Fruit fly (Drosophila melanogaster) whole organism, wandering third instar larva: ENCODE data around the gene CG5151.

Source experiments
- Abd-B ChIP-seq: fragments of >200 bp; optimal IDR thresholded peaks from 2 replicates; lab custom pipeline; 2017; ENCODE audit warnings: missing biosample characterization, missing genetic modification characterization
- CG32264 ChIP-seq: fragments of 200-800 bp; sonication (Bioruptor generic); optimal IDR thresholded peaks from 2 replicates; lab custom pipeline; 2016; ENCODE audit warnings: missing biosample characterization, missing genetic modification characterization
- CG9705 ChIP-seq: fragments of 200-800 bp; sonication (Bioruptor generic); optimal IDR thresholded peaks from 2 replicates; lab custom pipeline; 2018; ENCODE audit warnings: missing biosample characterization, mild to moderate bottlenecking, missing genetic modification characterization
- CrebA ChIP-seq: fragments of 200-800 bp; sonication (Bioruptor generic); optimal IDR thresholded peaks from 2 replicates; lab custom pipeline; 2016; ENCODE audit warnings: missing biosample characterization, mild to moderate bottlenecking, missing genetic modification characterization, borderline replicate concordance
- Dfd ChIP-seq: fragments of >200 bp; optimal IDR thresholded peaks from 2 replicates; lab custom pipeline; 2017; ENCODE audit warnings: missing biosample characterization, missing genetic modification characterization
- Dif ChIP-seq: fragments of 200-275, 200-300 bp; sonication (Bioruptor generic); optimal IDR thresholded peaks from 2 replicates; lab custom pipeline; 2018; ENCODE audit warnings: missing biosample characterization, missing genetic modification characterization; ENCODE audit not compliant: partially characterized antibody
- GATAd ChIP-seq: sonication (Bioruptor generic); optimal IDR thresholded peaks from 2 replicates; lab custom pipeline; 2016; ENCODE audit warnings: missing biosample characterization, missing genetic modification characterization
- HLH106 ChIP-seq: fragments of 200-800 bp; optimal IDR thresholded peaks from 3 replicates; lab custom pipeline; 2019; ENCODE audit warnings: missing biosample characterization, mild to moderate bottlenecking, missing genetic modification characterization, moderate library complexity
- Hnf4 ChIP-seq: fragments of 200-800 bp; sonication (Bioruptor generic); optimal IDR thresholded peaks from 2 replicates; lab custom pipeline; 2016; ENCODE audit warnings: missing biosample characterization, mild to moderate bottlenecking, missing genetic modification characterization
- Hr78 ChIP-seq: fragments of >200 bp; optimal IDR thresholded peaks from 2 replicates; lab custom pipeline; 2017; ENCODE audit warnings: missing biosample characterization, missing genetic modification characterization
- Hr83 ChIP-seq: fragments of 200-300 bp; sonication (Bioruptor generic); optimal IDR thresholded peaks from 2 replicates; lab custom pipeline; 2016; ENCODE audit warnings: missing biosample characterization, mild to moderate bottlenecking, missing genetic modification characterization, moderate library complexity; ENCODE audit not compliant: poor library complexity, severe bottlenecking
- Jra ChIP-seq: sonication (Bioruptor generic); optimal IDR thresholded peaks from 2 replicates; lab custom pipeline; 2016; ENCODE audit warnings: missing biosample characterization, missing genetic modification characterization
- Mio ChIP-seq: sonication (Bioruptor generic); optimal IDR thresholded peaks from 2 replicates; lab custom pipeline; 2016; ENCODE audit warnings: missing biosample characterization, missing genetic modification characterization
- Myc ChIP-seq: fragments of >200 bp; optimal IDR thresholded peaks from 2 replicates; lab custom pipeline; 2017
- N ChIP-seq: fragments of >200 bp; optimal IDR thresholded peaks from 2 replicates; lab custom pipeline; 2018; ENCODE audit warnings: missing biosample characterization, missing external identifiers, missing genetic modification characterization
- OdsH ChIP-seq: fragments of 200-800 bp; sonication (Bioruptor generic); optimal IDR thresholded peaks from 2 replicates; lab custom pipeline; 2016; ENCODE audit warnings: missing biosample characterization, mild to moderate bottlenecking, missing genetic modification characterization
- Rel ChIP-seq, 2 experiments: fragments of 200-800 bp; sonication (Bioruptor generic) in 1 of 2; optimal IDR thresholded peaks; 2 replicates in 1 of 2; 3 replicates in 1 of 2; lab custom pipeline; 2016 to 2019; ENCODE audit warnings: mild to moderate bottlenecking in 2 of 2, missing biosample characterization in 2 of 2, missing genetic modification characterization in 2 of 2, moderate library complexity in 1 of 2
- Sp1 ChIP-seq: fragments of 200-800 bp; sonication (Bioruptor generic); optimal IDR thresholded peaks from 3 replicates; lab custom pipeline; 2019; ENCODE audit warnings: missing biosample characterization, mild to moderate bottlenecking, missing genetic modification characterization, moderate library complexity
- Vsx2 ChIP-seq: fragments of 200-300, 225-300 bp; sonication (Bioruptor generic); optimal IDR thresholded peaks from 2 replicates; lab custom pipeline; 2018; ENCODE audit warnings: missing biosample characterization, missing genetic modification characterization; ENCODE audit not compliant: partially characterized antibody
- br ChIP-seq: fragments of 200-800 bp; sonication (Bioruptor generic); optimal IDR thresholded peaks from 2 replicates; lab custom pipeline; 2016; ENCODE audit warnings: missing biosample characterization, missing genetic modification characterization
- brk ChIP-seq: fragments of 200-800 bp; sonication (Bioruptor generic); optimal IDR thresholded peaks from 2 replicates; lab custom pipeline; 2016; ENCODE audit warnings: missing biosample characterization, mild to moderate bottlenecking, missing genetic modification characterization
- dl ChIP-seq, 2 experiments: fragments of 175-275, 200-275 bp in 1 of 2; fragments of 200-275 bp in 1 of 2; sonication (Bioruptor generic); optimal IDR thresholded peaks; lab custom pipeline; 2018; ENCODE audit warnings: mild to moderate bottlenecking in 2 of 2, missing biosample characterization in 2 of 2, missing genetic modification characterization in 2 of 2, moderate library complexity in 2 of 2; ENCODE audit not compliant: partially characterized antibody in 2 of 2, insufficient read depth in 1 of 2
- dmrt93B ChIP-seq: fragments of 200-800 bp; sonication (Bioruptor generic); optimal IDR thresholded peaks from 2 replicates; lab custom pipeline; 2018; ENCODE audit warnings: missing biosample characterization, mild to moderate bottlenecking, missing genetic modification characterization
- dsf ChIP-seq: sonication (Bioruptor generic); optimal IDR thresholded peaks from 2 replicates; lab custom pipeline; 2016; ENCODE audit warnings: missing biosample characterization, missing genetic modification characterization, borderline replicate concordance
- ey ChIP-seq: fragments of 200-800 bp; sonication (Bioruptor generic); optimal IDR thresholded peaks from 2 replicates; lab custom pipeline; 2016; ENCODE audit warnings: missing biosample characterization, missing genetic modification characterization
- foxo ChIP-seq, 2 experiments: fragments of 200-800 bp; sonication (Bioruptor generic); optimal IDR thresholded peaks; 2 replicates in 1 of 2; 3 replicates in 1 of 2; lab custom pipeline; 2016 to 2017; ENCODE audit warnings: missing biosample characterization in 2 of 2, missing genetic modification characterization in 2 of 2
- fru ChIP-seq: fragments of 200-800 bp; sonication (Bioruptor generic); optimal IDR thresholded peaks from 3 replicates; lab custom pipeline; 2016; ENCODE audit warnings: missing biosample characterization, mild to moderate bottlenecking, missing genetic modification characterization
- h ChIP-seq: fragments of 200-800 bp; sonication (Bioruptor generic); optimal IDR thresholded peaks from 3 replicates; lab custom pipeline; 2016; ENCODE audit warnings: missing biosample characterization, mild to moderate bottlenecking, missing genetic modification characterization
- jim ChIP-seq: fragments of 175-275, 200-325 bp; sonication (Bioruptor generic); optimal IDR thresholded peaks from 2 replicates; lab custom pipeline; 2016; ENCODE audit warnings: missing biosample characterization, mild to moderate bottlenecking, missing genetic modification characterization
- lola ChIP-seq: fragments of >200 bp; optimal IDR thresholded peaks from 2 replicates; lab custom pipeline; 2017; ENCODE audit warnings: missing biosample characterization, missing genetic modification characterization
- pan ChIP-seq: fragments of >200 bp; optimal IDR thresholded peaks from 2 replicates; lab custom pipeline; 2017
- psq ChIP-seq: fragments of 200-800 bp; sonication (Bioruptor generic); optimal IDR thresholded peaks from 3 replicates; lab custom pipeline; 2017; ENCODE audit warnings: missing biosample characterization, mild to moderate bottlenecking, missing genetic modification characterization, moderate library complexity
- rgr ChIP-seq: fragments of 200-800 bp; sonication (Bioruptor generic); optimal IDR thresholded peaks from 3 replicates; lab custom pipeline; 2016; ENCODE audit warnings: missing biosample characterization, mild to moderate bottlenecking, missing genetic modification characterization
- sage ChIP-seq: fragments of 200-800 bp; sonication (Bioruptor generic); optimal IDR thresholded peaks from 2 replicates; lab custom pipeline; 2016; ENCODE audit warnings: missing biosample characterization, mild to moderate bottlenecking, missing genetic modification characterization
- sv ChIP-seq: fragments of 200-800 bp; sonication (Bioruptor generic); optimal IDR thresholded peaks from 3 replicates; lab custom pipeline; 2016; ENCODE audit warnings: missing biosample characterization, missing genetic modification characterization
- tai ChIP-seq: sonication (Bioruptor generic); optimal IDR thresholded peaks from 2 replicates; lab custom pipeline; 2016; ENCODE audit warnings: missing biosample characterization, missing genetic modification characterization
- usp ChIP-seq: fragments of >200 bp; optimal IDR thresholded peaks from 2 replicates; lab custom pipeline; 2017; ENCODE audit warnings: missing biosample characterization, missing genetic modification characterization
- woc ChIP-seq: sonication (Bioruptor generic); optimal IDR thresholded peaks from 2 replicates; lab custom pipeline; 2016; ENCODE audit warnings: missing biosample characterization, mild to moderate bottlenecking, missing genetic modification characterization

Gene CG5151

dm6 chr3L:16178433-16178832 lies 13.9 kb upstream of the CG5151 start:
- no peak for TF ChIP-seq tai
- TF ChIP-seq Hr83 (GFP tag; lab: Kevin White, UChicago), result peak; percentile 78
- TF ChIP-seq fru (GFP tag; lab: Kevin White, UChicago), result no peak
- peak; percentile 10 for TF ChIP-seq Dif (GFP tag; lab: Kevin White, UChicago)
- TF ChIP-seq dl (GFP tag; optimal IDR thresholded peaks at IDR 0.05; lab: Kevin White, UChicago; ENCODE audit: insufficient read depth in 1 of 2, partially characterized antibody in 2 of 2), result peak in 1 of 2 experiments; percentile 35
- TF ChIP-seq Rel (GFP tag; optimal IDR thresholded peaks at IDR 0.05; lab: Kevin White, UChicago), result peak; percentile 31
- peak; percentile 13 for TF ChIP-seq Rel (tag; optimal IDR thresholded peaks at IDR 0.05; lab: Kevin White, UChicago)
- TF ChIP-seq woc (GFP tag; lab: Kevin White, UChicago), result peak; percentile 79
- peak; percentile 31 for TF ChIP-seq Vsx2 (GFP tag; lab: Kevin White, UChicago)

DNA sequence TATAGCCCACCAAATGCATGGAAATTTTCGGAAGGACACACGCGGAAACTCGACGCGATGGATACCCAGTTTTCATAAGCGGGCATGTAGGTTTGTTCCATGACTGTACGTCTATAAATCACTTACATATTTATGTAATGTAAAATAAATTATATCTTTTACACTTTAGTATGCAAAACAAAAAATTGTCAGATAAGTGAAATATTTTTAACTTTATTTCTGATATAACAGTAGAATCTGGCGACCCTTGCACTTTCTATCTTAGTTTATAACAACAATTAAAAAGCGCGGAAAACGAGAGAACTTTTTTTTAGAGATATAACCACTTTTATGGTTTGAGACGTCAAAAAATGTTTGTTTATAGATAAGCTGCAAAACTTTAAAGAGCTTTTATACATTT lies 13.2 kb upstream of the CG5151 start:
- TF ChIP-seq rgr (no peak), psq (GFP tag; lab: Kevin White, UChicago) (no peak), CG9705 (GFP tag; lab: Kevin White, UChicago) (no peak), dsf (GFP tag; lab: Kevin White, UChicago) (no peak), Rel (GFP tag; optimal IDR thresholded peaks at IDR 0.05; lab: Kevin White, UChicago) (no peak), Rel (tag; optimal IDR thresholded peaks at IDR 0.05; lab: Kevin White, UChicago) (no peak), jim (GFP tag; lab: Kevin White, UChicago) (no peak), Hr83 (GFP tag; lab: Kevin White, UChicago) (no peak), h (GFP tag; lab: Kevin White, UChicago) (no peak), woc (GFP tag; lab: Kevin White, UChicago) (no peak), Mio (GFP tag; lab: Kevin White, UChicago) (no peak), lola (GFP tag; lab: Kevin White, UChicago) (no peak), Jra (GFP tag; lab: Kevin White, UChicago) (no peak), OdsH (GFP tag; lab: Kevin White, UChicago) (no peak), usp (GFP tag; lab: Kevin White, UChicago) (no peak), fru (GFP tag; lab: Kevin White, UChicago) (no peak), Sp1 (GFP tag; lab: Kevin White, UChicago) (no peak), br (GFP tag; lab: Kevin White, UChicago) (no peak)

DNA sequence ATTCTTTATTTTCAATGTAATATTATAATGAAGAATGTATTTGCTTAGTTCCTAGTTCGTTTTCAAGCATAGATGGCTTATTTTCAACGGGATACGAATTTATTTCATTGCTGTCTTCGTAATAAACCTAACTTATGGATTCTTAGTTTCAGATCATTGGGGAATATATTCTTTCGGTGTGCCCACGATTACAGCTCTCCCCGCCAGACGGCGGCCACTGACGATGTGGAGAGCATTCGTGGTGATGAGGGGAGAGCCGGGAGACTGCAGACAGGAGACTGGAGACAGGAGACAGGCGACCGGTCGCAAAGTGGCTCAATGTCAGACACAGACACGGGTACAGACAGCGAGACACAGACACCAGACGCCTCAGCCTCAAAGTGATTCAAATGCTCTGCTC lies 12.8 kb upstream of the CG5151 start:
- no peak for TF ChIP-seq Jra (GFP tag; lab: Kevin White, UChicago)
- no peak for TF ChIP-seq CrebA (GFP tag; lab: Kevin White, UChicago)
- TF ChIP-seq usp (GFP tag; lab: Kevin White, UChicago), result no peak
- peak; percentile 72 for TF ChIP-seq Sp1 (GFP tag; lab: Kevin White, UChicago)
- TF ChIP-seq pan (lab: Kevin White, UChicago), result no peak
- TF ChIP-seq CG9705 (GFP tag; lab: Kevin White, UChicago), result peak; percentile 40
- no peak for TF ChIP-seq Abd-B (GFP tag; lab: Kevin White, UChicago)
- TF ChIP-seq lola (GFP tag; lab: Kevin White, UChicago), result no peak
- TF ChIP-seq foxo (GFP tag; optimal IDR thresholded peaks at IDR 0.05; lab: Kevin White, UChicago), result peak in 1 of 2 experiments; percentile 61
- peak; percentile 42 for TF ChIP-seq Hr83 (GFP tag; lab: Kevin White, UChicago)
- peak in 1 of 2 experiments; percentile 22 for TF ChIP-seq dl (GFP tag; optimal IDR thresholded peaks at IDR 0.05; lab: Kevin White, UChicago; ENCODE audit: insufficient read depth in 1 of 2, partially characterized antibody in 2 of 2)
- no peak for TF ChIP-seq jim (GFP tag; lab: Kevin White, UChicago)
- TF ChIP-seq Vsx2 (GFP tag; lab: Kevin White, UChicago), result peak; percentile 70
- TF ChIP-seq ey (GFP tag; lab: Kevin White, UChicago), result peak; percentile 45
- no peak for TF ChIP-seq CG32264
- peak; percentile 36 for TF ChIP-seq br (GFP tag; lab: Kevin White, UChicago)
- TF ChIP-seq N, result no peak
- TF ChIP-seq fru (GFP tag; lab: Kevin White, UChicago), result peak; percentile 48
- peak; percentile 56 for TF ChIP-seq h (GFP tag; lab: Kevin White, UChicago)
- no peak for TF ChIP-seq GATAd (GFP tag; lab: Kevin White, UChicago)
- peak; percentile 63 for TF ChIP-seq Dif (GFP tag; lab: Kevin White, UChicago)
- TF ChIP-seq psq (GFP tag; lab: Kevin White, UChicago), result peak; percentile 61
- peak; percentile 69 for TF ChIP-seq woc (GFP tag; lab: Kevin White, UChicago)
- TF ChIP-seq HLH106 (tag; lab: Kevin White, UChicago), result peak; percentile 76
- TF ChIP-seq sv (GFP tag; lab: Kevin White, UChicago), result no peak
- peak; percentile 45 for TF ChIP-seq rgr
- no peak for TF ChIP-seq Hr78
- TF ChIP-seq sage (GFP tag; lab: Kevin White, UChicago), result no peak
- TF ChIP-seq Rel (GFP tag; optimal IDR thresholded peaks at IDR 0.05; lab: Kevin White, UChicago), result no peak
- peak; percentile 17 for TF ChIP-seq Rel (tag; optimal IDR thresholded peaks at IDR 0.05; lab: Kevin White, UChicago)
- no peak for TF ChIP-seq Mio (GFP tag; lab: Kevin White, UChicago)
- TF ChIP-seq dmrt93B (GFP tag; lab: Kevin White, UChicago), result peak; percentile 15
- no peak for TF ChIP-seq Dfd (GFP tag; lab: Kevin White, UChicago)
- TF ChIP-seq brk (GFP tag; lab: Kevin White, UChicago), result peak; percentile 22
- TF ChIP-seq Hnf4 (GFP tag; lab: Kevin White, UChicago), result no peak
- TF ChIP-seq dsf (GFP tag; lab: Kevin White, UChicago), result no peak
- peak; percentile 62 for TF ChIP-seq OdsH (GFP tag; lab: Kevin White, UChicago)
- TF ChIP-seq Myc (lab: Kevin White, UChicago), result no peak
- no peak for TF ChIP-seq tai
